Fruit fly (Drosophila melanogaster) whole organism, wandering third instar larva: ENCODE results near the gene CG43732.

Source experiments
- CG9705 ChIP-seq: fragments of 200-800 bp; sonication (Bioruptor generic); optimal IDR thresholded peaks from 2 replicates; lab custom pipeline; 2018; ENCODE audit warnings: missing biosample characterization, mild to moderate bottlenecking, missing genetic modification characterization
- GATAd ChIP-seq: sonication (Bioruptor generic); optimal IDR thresholded peaks from 2 replicates; lab custom pipeline; 2016; ENCODE audit warnings: missing biosample characterization, missing genetic modification characterization
- HLH106 ChIP-seq: fragments of 200-800 bp; optimal IDR thresholded peaks from 3 replicates; lab custom pipeline; 2019; ENCODE audit warnings: missing biosample characterization, mild to moderate bottlenecking, missing genetic modification characterization, moderate library complexity
- Hnf4 ChIP-seq: fragments of 200-800 bp; sonication (Bioruptor generic); optimal IDR thresholded peaks from 2 replicates; lab custom pipeline; 2016; ENCODE audit warnings: missing biosample characterization, mild to moderate bottlenecking, missing genetic modification characterization
- Hr78 ChIP-seq: fragments of >200 bp; optimal IDR thresholded peaks from 2 replicates; lab custom pipeline; 2017; ENCODE audit warnings: missing biosample characterization, missing genetic modification characterization
- Jra ChIP-seq: sonication (Bioruptor generic); optimal IDR thresholded peaks from 2 replicates; lab custom pipeline; 2016; ENCODE audit warnings: missing biosample characterization, missing genetic modification characterization
- Mio ChIP-seq: sonication (Bioruptor generic); optimal IDR thresholded peaks from 2 replicates; lab custom pipeline; 2016; ENCODE audit warnings: missing biosample characterization, missing genetic modification characterization
- Myc ChIP-seq: fragments of >200 bp; optimal IDR thresholded peaks from 2 replicates; lab custom pipeline; 2017
- Vsx2 ChIP-seq: fragments of 200-300, 225-300 bp; sonication (Bioruptor generic); optimal IDR thresholded peaks from 2 replicates; lab custom pipeline; 2018; ENCODE audit warnings: missing biosample characterization, missing genetic modification characterization; ENCODE audit not compliant: partially characterized antibody
- ey ChIP-seq: fragments of 200-800 bp; sonication (Bioruptor generic); optimal IDR thresholded peaks from 2 replicates; lab custom pipeline; 2016; ENCODE audit warnings: missing biosample characterization, missing genetic modification characterization
- jim ChIP-seq: fragments of 175-275, 200-325 bp; sonication (Bioruptor generic); optimal IDR thresholded peaks from 2 replicates; lab custom pipeline; 2016; ENCODE audit warnings: missing biosample characterization, mild to moderate bottlenecking, missing genetic modification characterization
- pan ChIP-seq: fragments of >200 bp; optimal IDR thresholded peaks from 2 replicates; lab custom pipeline; 2017
- woc ChIP-seq: sonication (Bioruptor generic); optimal IDR thresholded peaks from 2 replicates; lab custom pipeline; 2016; ENCODE audit warnings: missing biosample characterization, mild to moderate bottlenecking, missing genetic modification characterization

- TF ChIP-seq woc: peak; percentile 10
- no peak for TF ChIP-seq ey (GFP tag; lab: Kevin White, UChicago)
- no peak for TF ChIP-seq Vsx2 (GFP tag; lab: Kevin White, UChicago)
- TF ChIP-seq Hr78 (GFP tag; lab: Kevin White, UChicago): no peak
- no peak for TF ChIP-seq Myc (lab: Kevin White, UChicago)
- TF ChIP-seq pan: no peak
- TF ChIP-seq HLH106 (tag; lab: Kevin White, UChicago): no peak
- TF ChIP-seq Hnf4 (GFP tag; lab: Kevin White, UChicago): peak; percentile 44
- TF ChIP-seq GATAd (GFP tag; lab: Kevin White, UChicago): no peak
- no peak for TF ChIP-seq CG9705 (GFP tag; lab: Kevin White, UChicago)
- peak; percentile 34 for TF ChIP-seq jim (GFP tag; lab: Kevin White, UChicago)
- peak; percentile 33 for TF ChIP-seq Jra
- no peak for TF ChIP-seq Mio (GFP tag; lab: Kevin White, UChicago)
These were observed 26.7 kb upstream of the CG43732 start for dm6 chr3R:18923208-18923761.
